Fruit fly (Drosophila melanogaster): ENCODE data around the gene Zmynd8.

The Zmynd8 gene

DNA sequence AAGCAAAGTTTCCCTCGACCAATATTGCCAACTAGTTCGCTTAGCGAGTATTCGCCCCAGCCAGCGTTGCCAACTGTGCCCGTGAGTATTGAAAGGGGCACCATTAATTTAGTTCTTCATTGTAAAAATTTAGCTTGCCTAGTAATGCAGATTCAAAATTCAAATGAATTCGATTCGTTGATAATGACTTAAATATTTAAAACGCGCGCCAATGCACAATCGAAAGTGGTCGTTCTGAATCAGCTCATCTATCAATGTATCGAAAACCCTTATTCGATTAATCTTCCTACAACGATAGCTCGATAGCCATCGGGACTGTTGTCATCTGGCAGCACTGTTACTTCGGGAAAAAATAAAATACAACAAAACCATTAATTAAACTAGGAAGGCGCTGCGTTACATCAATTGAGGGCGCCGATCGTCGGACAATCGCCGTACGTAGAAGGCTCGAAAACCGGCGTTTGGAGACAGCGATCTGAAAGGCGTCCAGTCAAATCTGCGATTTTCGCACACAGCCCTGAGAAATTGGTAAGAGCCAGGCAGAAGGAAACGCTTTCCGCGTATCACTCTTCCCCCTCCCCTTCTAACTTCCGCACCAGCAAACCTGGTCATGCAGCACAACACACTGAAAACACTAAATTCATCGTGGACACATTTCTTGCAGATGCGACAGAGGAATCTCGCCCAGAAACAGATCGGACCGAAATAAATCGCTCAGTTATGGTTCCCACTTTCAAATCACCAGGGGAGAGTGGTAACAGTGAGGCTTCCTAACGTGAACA is at the start of gene Zmynd8:
TSS of gene Zmynd8 (plus strand) at position 313 of the 782 bp plus-strand sequence.
- TF ChIP-seq N (GFP tag; optimal IDR thresholded peaks at IDR 0.05) (no peak), Dfd (GFP tag; optimal IDR thresholded peaks at IDR 0.05) (no peak), Abd-B (GFP tag; optimal IDR thresholded peaks at IDR 0.05) (no peak), psq (GFP tag; optimal IDR thresholded peaks at IDR 0.05) (no peak), dsf (GFP tag; optimal IDR thresholded peaks at IDR 0.05; ENCODE audit: borderline replicate concordance) (no peak), jim (GFP tag; optimal IDR thresholded peaks at IDR 0.05) (no peak), fru (GFP tag; optimal IDR thresholded peaks at IDR 0.05) (peak; percentile 19), h (GFP tag; optimal IDR thresholded peaks at IDR 0.05) (no peak), Mio (GFP tag; optimal IDR thresholded peaks at IDR 0.05) (no peak), Myc (optimal IDR thresholded peaks at IDR 0.05) (peak; percentile 85), Rel (GFP tag; optimal IDR thresholded peaks at IDR 0.05) (no peak), Rel (tag; optimal IDR thresholded peaks at IDR 0.05) (peak; percentile 100), woc (GFP tag; optimal IDR thresholded peaks at IDR 0.05) (no peak), foxo (GFP tag; optimal IDR thresholded peaks at IDR 0.05) (no peak)

DNA sequence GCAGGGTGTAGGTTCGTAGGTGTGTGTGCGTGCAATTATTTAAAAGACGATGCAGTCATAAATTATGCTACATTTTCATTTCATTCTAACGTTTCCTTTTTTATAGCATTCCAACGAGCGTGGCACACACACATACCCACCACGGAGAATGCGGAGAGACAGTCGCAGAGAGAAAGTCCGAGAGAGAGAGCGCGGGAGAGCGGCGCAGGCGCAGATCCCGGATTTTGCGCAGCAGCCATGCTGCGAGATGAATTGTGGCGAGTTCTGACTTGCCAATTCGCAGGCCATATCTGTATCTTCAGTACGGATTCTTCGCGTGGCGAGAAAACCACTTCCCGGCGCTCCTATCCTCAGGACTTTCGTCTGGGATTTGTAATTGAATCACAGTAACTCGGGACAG is 47.5 kb upstream of the Zmynd8 start, which contains the start of gene kek6:
TSS of gene kek6 (plus strand) at position 323 of the 400 bp plus-strand sequence.
- TF ChIP-seq Sp1 (GFP tag; optimal IDR thresholded peaks at IDR 0.05) (no peak), GATAd (GFP tag; optimal IDR thresholded peaks at IDR 0.05) (no peak), Dif (GFP tag; optimal IDR thresholded peaks at IDR 0.05; ENCODE audit: partially characterized antibody) (peak; percentile 23), brk (GFP tag; optimal IDR thresholded peaks at IDR 0.05) (no peak)

dm6 chr3R:31622648-31623047 is 46.6 kb upstream of the Zmynd8 start:
- TF ChIP-seq tai (GFP tag; optimal IDR thresholded peaks at IDR 0.05) (no peak), Dif (GFP tag; optimal IDR thresholded peaks at IDR 0.05; ENCODE audit: partially characterized antibody) (no peak), ey (GFP tag; optimal IDR thresholded peaks at IDR 0.05) (no peak), jim (GFP tag; optimal IDR thresholded peaks at IDR 0.05) (no peak), Hr83 (GFP tag; optimal IDR thresholded peaks at IDR 0.05; ENCODE audit: poor library complexity, severe bottlenecking) (no peak), br (GFP tag; optimal IDR thresholded peaks at IDR 0.05) (no peak), dl (GFP tag; optimal IDR thresholded peaks at IDR 0.05; ENCODE audit: insufficient read depth in 1 of 2, partially characterized antibody in 2 of 2) (no peak), dsf (GFP tag; optimal IDR thresholded peaks at IDR 0.05; ENCODE audit: borderline replicate concordance) (no peak), usp (GFP tag; optimal IDR thresholded peaks at IDR 0.05) (no peak), CG32264 (GFP tag; optimal IDR thresholded peaks at IDR 0.05) (no peak), Vsx2 (GFP tag; optimal IDR thresholded peaks at IDR 0.05; ENCODE audit: partially characterized antibody) (no peak)

- TF ChIP-seq tai (GFP tag; optimal IDR thresholded peaks at IDR 0.05) (no peak), sv (GFP tag; optimal IDR thresholded peaks at IDR 0.05) (no peak), Vsx2 (GFP tag; optimal IDR thresholded peaks at IDR 0.05; ENCODE audit: partially characterized antibody) (no peak), dsf (GFP tag; optimal IDR thresholded peaks at IDR 0.05; ENCODE audit: borderline replicate concordance) (no peak), CG9705 (GFP tag; optimal IDR thresholded peaks at IDR 0.05) (no peak)
Measured at dm6 chr3R:31626237-31626636, 43.0 kb upstream of the Zmynd8 start.

- no peak for TF ChIP-seq ey (GFP tag; optimal IDR thresholded peaks at IDR 0.05)
- TF ChIP-seq N (GFP tag; optimal IDR thresholded peaks at IDR 0.05): no peak
- TF ChIP-seq foxo (GFP tag; optimal IDR thresholded peaks at IDR 0.05): peak in 1 of 2 experiments; percentile 25
Measured at dm6 chr3R:31627186-31627585, 42.1 kb upstream of the Zmynd8 start.

DNA sequence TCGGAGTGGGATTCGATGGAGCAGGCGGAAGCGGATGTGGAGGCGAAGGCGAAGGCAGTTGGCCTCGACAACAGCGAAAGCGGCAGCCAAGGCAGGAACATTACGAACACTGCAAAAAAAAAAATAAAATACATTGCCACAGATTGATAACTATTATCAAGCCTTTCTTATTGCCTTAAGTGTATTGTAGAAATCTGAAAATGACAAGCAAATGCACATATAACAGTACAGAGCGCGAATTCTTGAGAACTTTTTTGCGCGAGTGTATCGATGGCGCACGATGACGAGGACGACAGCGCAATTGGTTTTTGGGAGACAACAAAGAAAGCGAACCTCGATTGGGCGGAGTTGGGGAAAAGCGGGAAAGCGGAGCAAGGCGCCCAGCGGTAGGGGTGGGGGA is 38.9 kb upstream of the Zmynd8 start:
- TF ChIP-seq fru (GFP tag; optimal IDR thresholded peaks at IDR 0.05): no peak
- no peak for TF ChIP-seq lola (GFP tag; optimal IDR thresholded peaks at IDR 0.05)
- no peak for TF ChIP-seq h (GFP tag; optimal IDR thresholded peaks at IDR 0.05)
- no peak for TF ChIP-seq N (GFP tag; optimal IDR thresholded peaks at IDR 0.05)
- no peak for TF ChIP-seq Myc (optimal IDR thresholded peaks at IDR 0.05)
- no peak for TF ChIP-seq Hr83 (GFP tag; optimal IDR thresholded peaks at IDR 0.05; ENCODE audit: poor library complexity, severe bottlenecking)
- no peak for TF ChIP-seq CG9705 (GFP tag; optimal IDR thresholded peaks at IDR 0.05)
- no peak for TF ChIP-seq OdsH (GFP tag; optimal IDR thresholded peaks at IDR 0.05)
- TF ChIP-seq woc (GFP tag; optimal IDR thresholded peaks at IDR 0.05): no peak
- no peak for TF ChIP-seq psq (GFP tag; optimal IDR thresholded peaks at IDR 0.05)
- no peak for TF ChIP-seq dsf (GFP tag; optimal IDR thresholded peaks at IDR 0.05; ENCODE audit: borderline replicate concordance)
- no peak for TF ChIP-seq Vsx2 (GFP tag; optimal IDR thresholded peaks at IDR 0.05; ENCODE audit: partially characterized antibody)
- TF ChIP-seq foxo (GFP tag; optimal IDR thresholded peaks at IDR 0.05): no peak

Data from whole organism, wandering third instar larva.